Fruit fly (Drosophila melanogaster): Measurements from ENCODE around the gene CadN.

DNA sequence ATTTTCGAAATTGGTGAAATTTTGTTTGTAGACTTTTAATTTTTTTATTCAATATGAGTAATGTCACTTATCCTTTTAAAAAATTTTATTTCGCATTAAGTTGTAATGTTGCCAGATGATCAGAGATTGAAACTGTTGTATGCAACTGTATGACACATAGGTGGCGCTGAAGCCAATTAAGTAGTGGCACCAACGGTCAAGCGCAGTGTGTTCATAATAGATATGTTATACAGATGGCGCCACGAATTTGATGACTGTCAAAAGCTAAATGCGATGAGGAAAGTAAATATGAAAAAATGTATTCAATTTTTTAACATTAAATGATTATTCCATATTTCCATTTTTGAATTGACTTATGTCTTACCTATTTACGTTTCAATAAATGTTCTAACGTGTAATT, 6.5 kb upstream of the CadN start:
- TF ChIP-seq CG8478 (optimal IDR thresholded peaks at IDR 0.05) (no peak), psq (optimal IDR thresholded peaks at IDR 0.05) (no peak), pan (optimal IDR thresholded peaks at IDR 0.05) (no peak), usp (GFP tag; optimal IDR thresholded peaks at IDR 0.05) (no peak), Dll (optimal IDR thresholded peaks at IDR 0.05) (no peak)

All from whole organism.